Worm (Caenorhabditis elegans) whole organism, midembryonic: ENCODE measurements around the gene Y24F12A.1.

ENCODE experiments used
- T22C8.4 ChIP-seq: fragments of 200-800 bp; sonication (Bioruptor generic); IDR thresholded peaks from 2 replicates; pipeline ENCODE4 v1.3.6; 2022; ENCODE audit warnings: missing genetic modification characterization, missing compliant biosample characterization
- cog-1 ChIP-seq: sonication (generic microtip); optimal IDR thresholded peaks from 2 replicates; lab custom pipeline; 2016; ENCODE audit warnings: missing genetic modification characterization, missing compliant biosample characterization
- flt-1 ChIP-seq: fragments of 200-800 bp; sonication (Bioruptor generic); IDR thresholded peaks from 2 replicates; pipeline ENCODE4 v1.3.6; 2022; ENCODE audit warnings: missing genetic modification characterization, missing compliant biosample characterization
- klf-2 ChIP-seq: fragments of 200-800 bp; sonication (Bioruptor generic); conservative IDR thresholded peaks from 2 replicates; pipeline ENCODE4 v1.3.6; 2022; ENCODE audit warnings: missing genetic modification reagents, missing genetic modification characterization, missing compliant biosample characterization
- med-1 ChIP-seq: sonication (generic microtip); optimal IDR thresholded peaks from 2 replicates; lab custom pipeline; 2017; ENCODE audit warnings: missing genetic modification characterization, mild to moderate bottlenecking, missing compliant biosample characterization, antibody characterized with exemption, missing genetic modification reagents; ENCODE audit not compliant: insufficient read depth
- ref-1 ChIP-seq: fragments of 200-800 bp; sonication (Bioruptor generic); conservative IDR thresholded peaks from 2 replicates; pipeline ENCODE4 v1.3.6; 2022; ENCODE audit warnings: missing genetic modification reagents, missing genetic modification characterization, missing compliant biosample characterization
- tab-1 ChIP-seq: fragments of 200-800 bp; sonication (Bioruptor generic); IDR thresholded peaks from 2 replicates; pipeline ENCODE4 v1.3.6; 2022; ENCODE audit warnings: missing genetic modification characterization, missing compliant biosample characterization
- ztf-23 ChIP-seq: fragments of 200-800 bp; sonication (Bioruptor generic); IDR thresholded peaks from 2 replicates; pipeline ENCODE4 v1.3.6; 2022; ENCODE audit warnings: missing genetic modification reagents, missing genetic modification characterization, missing compliant biosample characterization
- ztf-29 ChIP-seq: fragments of 200-800 bp; sonication (Bioruptor generic); IDR thresholded peaks from 2 replicates; pipeline ENCODE4 v1.3.6; 2022; ENCODE audit warnings: missing genetic modification reagents, missing genetic modification characterization, missing compliant biosample characterization

Gene Y24F12A.1

DNA sequence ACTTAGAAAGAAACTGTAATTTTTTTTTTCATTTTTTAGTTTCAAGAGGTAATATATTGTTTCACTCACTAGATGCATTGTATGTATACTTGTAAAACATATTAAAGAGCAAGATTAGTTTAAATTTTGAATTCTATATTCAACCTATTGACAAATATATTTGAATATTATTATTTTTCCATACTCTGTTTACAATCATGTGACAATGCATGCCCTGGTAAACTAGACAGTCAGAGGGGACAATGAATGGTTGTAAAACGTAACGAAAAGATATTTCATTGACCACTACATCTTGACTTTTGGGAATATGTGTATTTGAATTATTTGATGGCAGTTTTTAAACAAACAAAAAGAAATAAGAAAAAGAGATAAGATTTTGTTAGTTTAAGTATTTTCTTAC is 17.3 kb downstream of the Y24F12A.1 start:
- TF ChIP-seq ref-1 (GFP tag; lab: Robert Waterston, UW): no peak
- no peak for TF ChIP-seq ztf-29 (GFP tag; lab: Robert Waterston, UW)
- TF ChIP-seq T22C8.4 (GFP tag; lab: Robert Waterston, UW): no peak
- TF ChIP-seq cog-1 (tag; lab: Kevin White, UChicago): no peak
- TF ChIP-seq med-1 (GFP tag; lab: Kevin White, UChicago): no peak
- TF ChIP-seq klf-2 (GFP tag; lab: Robert Waterston, UW): no peak
- TF ChIP-seq flt-1 (GFP tag; lab: Robert Waterston, UW): no peak
- TF ChIP-seq ztf-23 (GFP tag; lab: Robert Waterston, UW): no peak
- no peak for TF ChIP-seq tab-1 (GFP tag; lab: Robert Waterston, UW)

DNA sequence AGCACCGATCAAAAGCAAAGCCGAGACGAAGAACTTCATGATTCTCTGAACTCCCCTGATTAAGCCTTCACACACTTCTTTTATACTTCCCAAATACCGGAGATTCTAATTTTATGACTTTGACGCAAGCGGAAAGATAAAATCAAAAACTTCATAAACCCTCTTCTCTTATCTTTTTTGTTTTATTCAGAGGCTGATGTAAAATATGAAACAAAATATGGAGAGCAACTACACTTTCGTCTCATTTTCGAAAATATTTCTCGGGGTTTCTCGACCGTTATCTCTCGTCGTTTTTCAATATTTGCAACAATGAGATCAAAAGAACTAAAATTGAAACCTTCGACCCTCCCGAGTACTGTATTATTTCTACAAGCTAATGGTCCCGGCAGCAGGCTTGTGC is 18.0 kb downstream of the Y24F12A.1 start, which contains the start of gene lys-4:
lys-4 (minus strand) TSS at position 115 of the 400 bp plus-strand sequence.
- no peak for TF ChIP-seq ztf-23 (GFP tag; lab: Robert Waterston, UW)
- TF ChIP-seq cog-1 (tag; lab: Kevin White, UChicago): no peak
- no peak for TF ChIP-seq ref-1 (GFP tag; lab: Robert Waterston, UW)
- no peak for TF ChIP-seq med-1 (GFP tag; lab: Kevin White, UChicago)
- TF ChIP-seq ztf-29 (GFP tag; lab: Robert Waterston, UW): no peak
- no peak for TF ChIP-seq T22C8.4 (GFP tag; lab: Robert Waterston, UW)
- no peak for TF ChIP-seq tab-1 (GFP tag; lab: Robert Waterston, UW)
- TF ChIP-seq klf-2 (GFP tag; lab: Robert Waterston, UW): no peak
- TF ChIP-seq flt-1 (GFP tag; lab: Robert Waterston, UW): no peak

DNA sequence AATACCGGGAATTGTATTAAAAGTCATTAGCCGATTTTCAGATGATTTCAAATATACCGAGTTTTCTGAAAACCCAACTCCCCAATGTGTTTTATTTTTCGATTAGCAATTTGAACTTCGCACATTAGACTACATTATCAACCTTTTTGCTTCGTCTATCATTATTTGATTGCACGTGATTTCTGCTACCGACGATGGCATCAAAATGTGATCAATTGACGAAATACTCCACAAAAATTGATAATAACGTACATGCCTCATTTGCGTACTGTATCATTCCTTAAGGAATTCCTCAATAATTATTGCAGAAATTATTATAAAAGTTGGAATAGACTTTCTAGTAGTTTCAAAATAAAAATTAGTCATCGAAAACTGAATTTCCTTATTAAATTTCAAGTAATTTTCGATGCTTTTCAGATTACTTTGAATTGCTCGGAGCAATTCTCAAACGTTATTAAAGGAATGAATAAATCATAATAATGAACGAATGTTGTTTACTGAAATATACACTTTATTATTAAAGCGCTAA is 18.8 kb downstream of the Y24F12A.1 start:
- no peak for TF ChIP-seq ztf-23 (GFP tag; lab: Robert Waterston, UW)
- no peak for TF ChIP-seq flt-1 (GFP tag; lab: Robert Waterston, UW)
- TF ChIP-seq klf-2 (GFP tag; lab: Robert Waterston, UW): no peak
- no peak for TF ChIP-seq tab-1 (GFP tag; lab: Robert Waterston, UW)

DNA sequence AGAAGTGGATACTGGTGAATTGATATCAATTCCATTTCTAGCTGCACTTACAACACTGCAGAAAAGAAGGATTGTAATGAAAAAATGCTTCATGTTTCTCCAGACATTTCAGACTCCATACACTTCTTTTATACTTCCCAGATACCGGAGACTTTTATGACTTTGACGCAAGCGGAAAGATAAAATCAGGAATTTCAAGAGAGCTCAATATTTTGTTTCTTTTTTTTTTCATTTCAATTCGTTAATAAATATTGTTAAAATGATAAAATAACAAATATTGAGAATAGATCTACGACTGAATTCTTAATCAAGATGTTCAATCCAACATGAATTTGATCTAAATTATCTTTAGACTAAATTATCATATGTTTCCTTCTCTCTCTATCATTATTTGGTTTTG is 20.4 kb downstream of the Y24F12A.1 start, which contains the start of gene lys-5:
lys-5 (minus strand) TSS at position 101 of the 400 bp plus-strand sequence.
- TF ChIP-seq klf-2 (GFP tag; lab: Robert Waterston, UW) (no peak), med-1 (GFP tag; lab: Kevin White, UChicago) (no peak), ref-1 (GFP tag; lab: Robert Waterston, UW) (no peak), ztf-23 (GFP tag; lab: Robert Waterston, UW) (no peak), tab-1 (GFP tag; lab: Robert Waterston, UW) (no peak), cog-1 (tag; lab: Kevin White, UChicago) (no peak), flt-1 (GFP tag; lab: Robert Waterston, UW) (no peak), ztf-29 (GFP tag; lab: Robert Waterston, UW) (no peak), T22C8.4 (GFP tag; lab: Robert Waterston, UW) (no peak)

DNA sequence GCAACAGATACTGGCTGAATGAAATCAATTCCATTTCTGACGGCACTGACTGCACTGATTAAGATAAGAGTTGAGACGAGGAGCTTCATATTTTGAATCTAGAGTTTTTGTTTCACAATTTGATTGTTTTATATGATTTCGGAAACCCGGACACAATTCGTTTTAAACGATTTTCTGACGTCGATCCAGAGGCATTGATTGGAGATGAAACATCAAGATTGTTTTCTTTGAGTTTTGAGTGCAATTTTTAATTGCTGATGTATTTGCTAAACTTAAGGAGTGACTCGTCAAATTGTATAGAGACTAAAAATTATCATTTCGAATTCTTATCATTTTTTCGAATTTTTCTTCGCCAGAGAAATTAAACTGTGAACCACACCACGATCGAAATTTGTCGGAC is 22.8 kb downstream of the Y24F12A.1 start, which contains the start of gene lys-6:
lys-6 (minus strand) TSS at position 101 of the 400 bp plus-strand sequence.
- no peak for TF ChIP-seq ztf-29 (GFP tag; lab: Robert Waterston, UW)
- no peak for TF ChIP-seq ref-1 (GFP tag; lab: Robert Waterston, UW)
- no peak for TF ChIP-seq klf-2 (GFP tag; lab: Robert Waterston, UW)
- TF ChIP-seq flt-1 (GFP tag; lab: Robert Waterston, UW): no peak
- TF ChIP-seq ztf-23 (GFP tag; lab: Robert Waterston, UW): no peak
- no peak for TF ChIP-seq T22C8.4 (GFP tag; lab: Robert Waterston, UW)
- TF ChIP-seq med-1 (GFP tag; lab: Kevin White, UChicago): no peak
- TF ChIP-seq tab-1 (GFP tag; lab: Robert Waterston, UW): no peak
- no peak for TF ChIP-seq cog-1 (tag; lab: Kevin White, UChicago)

DNA sequence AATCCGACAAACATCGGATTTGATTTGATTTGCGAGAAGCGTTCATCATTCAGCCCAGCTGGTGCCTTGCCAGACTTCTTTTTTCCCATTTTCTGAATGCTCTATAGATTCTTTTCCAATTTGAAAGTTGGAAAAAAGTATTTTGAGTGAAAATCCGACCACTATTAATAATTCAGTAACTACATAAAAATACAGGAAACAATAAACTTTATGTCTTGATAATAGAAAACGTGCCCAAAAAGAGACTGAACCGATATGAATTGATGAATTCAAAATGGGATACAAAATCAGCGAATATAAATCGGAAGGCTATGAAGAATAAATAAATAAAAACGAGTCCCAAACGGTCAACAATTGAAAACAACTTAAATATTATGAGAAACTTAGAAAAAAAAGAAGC is 26.7 kb downstream of the Y24F12A.1 start, which contains the start of gene F58B3.4:
F58B3.4 (minus strand) TSS at position 101 of the 400 bp plus-strand sequence.
- TF ChIP-seq med-1 (GFP tag; lab: Kevin White, UChicago) (no peak), ref-1 (GFP tag; lab: Robert Waterston, UW) (no peak), ztf-23 (GFP tag; lab: Robert Waterston, UW) (no peak), T22C8.4 (GFP tag; lab: Robert Waterston, UW) (no peak), klf-2 (GFP tag; lab: Robert Waterston, UW) (no peak), ztf-29 (GFP tag; lab: Robert Waterston, UW) (no peak), cog-1 (tag; lab: Kevin White, UChicago) (no peak), tab-1 (GFP tag; lab: Robert Waterston, UW) (no peak), flt-1 (GFP tag; lab: Robert Waterston, UW) (no peak)

DNA sequence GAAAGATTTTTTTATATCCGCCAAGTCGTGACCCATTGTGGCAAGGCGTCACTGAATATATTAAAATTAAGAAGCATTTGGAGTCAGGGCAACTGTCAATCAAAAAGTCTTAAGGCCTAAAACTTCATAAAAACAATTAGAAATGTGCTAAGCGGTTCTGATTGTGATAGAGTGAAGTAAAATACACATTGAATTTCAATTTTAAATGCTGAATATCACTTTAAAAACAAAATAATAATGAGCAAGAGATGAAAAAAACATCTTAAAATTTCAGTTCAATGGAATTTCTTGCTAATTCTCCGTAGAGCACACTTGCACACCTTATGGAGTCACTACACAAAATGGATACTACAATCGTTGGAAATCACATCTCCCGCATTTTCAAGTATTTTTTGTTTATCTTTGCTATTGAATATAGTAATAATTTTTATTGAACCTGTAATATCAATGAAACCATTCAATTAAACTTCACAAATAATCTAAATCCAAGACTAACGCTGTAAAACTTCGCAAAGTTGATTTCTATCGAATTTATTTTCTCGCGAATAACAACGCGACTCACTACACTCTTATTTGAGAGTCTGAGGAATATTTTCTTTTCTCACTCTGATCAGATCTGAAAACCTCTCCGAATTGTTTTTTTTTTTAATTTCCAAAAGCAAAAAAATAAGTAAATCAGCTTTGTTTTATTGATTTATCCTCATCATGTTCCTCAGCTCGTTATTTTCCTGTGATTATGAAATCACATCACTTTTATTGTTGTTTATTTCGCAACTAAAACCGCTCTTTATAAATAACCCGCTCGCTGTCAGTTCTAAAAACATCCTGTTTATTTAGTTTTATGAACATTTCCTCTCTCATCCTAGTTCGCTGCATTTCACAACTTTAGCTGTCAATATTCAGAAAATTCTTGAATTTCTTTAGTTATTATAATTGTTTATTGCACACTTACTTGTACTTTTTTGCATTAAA is 30.7 kb downstream of the Y24F12A.1 start, which contains the start of gene mars-1:
mars-1 (minus strand) TSS at position 51 of the 972 bp plus-strand sequence.
- TF ChIP-seq med-1 (GFP tag; lab: Kevin White, UChicago): no peak
- TF ChIP-seq cog-1 (tag; lab: Kevin White, UChicago): no peak
- TF ChIP-seq klf-2 (GFP tag; lab: Robert Waterston, UW): no peak
- TF ChIP-seq T22C8.4 (GFP tag; lab: Robert Waterston, UW): no peak
- TF ChIP-seq tab-1 (GFP tag; lab: Robert Waterston, UW): no peak
- TF ChIP-seq ztf-29 (GFP tag; lab: Robert Waterston, UW): no peak
- TF ChIP-seq ztf-23 (GFP tag; lab: Robert Waterston, UW): peak; percentile 52; the same call in 1 of the 2 replicates
- peak; percentile 81 for TF ChIP-seq flt-1 (GFP tag; lab: Robert Waterston, UW)
- TF ChIP-seq ref-1 (GFP tag; lab: Robert Waterston, UW): no peak

DNA sequence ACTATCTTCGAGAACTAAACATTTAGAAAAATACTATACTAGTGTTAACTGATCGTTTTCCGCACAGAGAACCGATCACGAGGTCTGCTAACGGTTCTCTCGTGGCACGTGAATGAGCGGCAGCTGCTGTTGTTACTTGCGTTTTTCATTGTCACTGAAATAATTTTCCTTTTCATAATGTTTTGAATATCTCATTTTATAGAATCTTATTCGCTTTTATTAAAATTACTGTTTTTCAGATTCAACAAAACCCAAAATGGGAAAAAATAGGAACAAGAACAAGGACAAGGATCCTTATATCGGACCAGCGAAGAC is 31.3 kb downstream of the Y24F12A.1 start, which contains the start of gene F58B3.6:
F58B3.6 (plus strand) TSS at position 240 of the 315 bp plus-strand sequence.
- no peak for TF ChIP-seq ref-1 (GFP tag; lab: Robert Waterston, UW)
- no peak for TF ChIP-seq med-1 (GFP tag; lab: Kevin White, UChicago)
- no peak for TF ChIP-seq ztf-23 (GFP tag; lab: Robert Waterston, UW)
- TF ChIP-seq ztf-29 (GFP tag; lab: Robert Waterston, UW): no peak
- no peak for TF ChIP-seq T22C8.4 (GFP tag; lab: Robert Waterston, UW)
- no peak for TF ChIP-seq klf-2 (GFP tag; lab: Robert Waterston, UW)
- TF ChIP-seq cog-1 (tag; lab: Kevin White, UChicago): no peak
- TF ChIP-seq flt-1 (GFP tag; lab: Robert Waterston, UW): no peak
- TF ChIP-seq tab-1 (GFP tag; lab: Robert Waterston, UW): no peak
